Fruit fly (Drosophila melanogaster) whole organism, adult: ENCODE results near the gene Ipp.

ENCODE experiments used
- CG14711 ChIP-seq: fragments of 200-800 bp; sonication (Bioruptor generic); optimal IDR thresholded peaks from 2 replicates; lab custom pipeline; 2018; ENCODE audit warnings: missing biosample characterization, mild to moderate bottlenecking, missing genetic modification characterization, moderate library complexity
- CG5204 ChIP-seq: fragments of 200-800 bp; sonication (Bioruptor generic); optimal IDR thresholded peaks from 2 replicates; lab custom pipeline; 2016; ENCODE audit warnings: missing biosample characterization, missing genetic modification characterization
- CG7101 ChIP-seq: fragments of 200-800 bp; sonication (Bioruptor generic); optimal IDR thresholded peaks from 2 replicates; lab custom pipeline; 2018; ENCODE audit warnings: missing biosample characterization, mild to moderate bottlenecking, missing genetic modification characterization, moderate library complexity
- Clk ChIP-seq: fragments of 200-800 bp; sonication (Bioruptor generic); optimal IDR thresholded peaks from 2 replicates; lab custom pipeline; 2017; ENCODE audit warnings: missing biosample characterization, missing genetic modification characterization
- Crg-1 ChIP-seq: fragments of 200-800 bp; sonication (Bioruptor generic); optimal IDR thresholded peaks from 2 replicates; lab custom pipeline; 2016; ENCODE audit warnings: missing biosample characterization, missing genetic modification characterization
- Mnt ChIP-seq: fragments of 200-800 bp; sonication (Bioruptor generic); optimal IDR thresholded peaks from 2 replicates; lab custom pipeline; 2016; ENCODE audit warnings: missing biosample characterization, mild to moderate bottlenecking, missing genetic modification characterization
- cnc ChIP-seq, 2 experiments: fragments of >200 bp; optimal IDR thresholded peaks; 2 replicates each; lab custom pipeline; 2017
- kay ChIP-seq: fragments of 200-800 bp; sonication (Bioruptor generic); peaks from one replicate; lab custom pipeline; 2016; ENCODE audit warnings: missing biosample characterization, missing genetic modification characterization, borderline replicate concordance
- pad ChIP-seq: fragments of 200-800 bp; sonication (Bioruptor generic); optimal IDR thresholded peaks from 3 replicates; lab custom pipeline; 2017; ENCODE audit warnings: missing biosample characterization, missing genetic modification characterization, mild to moderate bottlenecking, moderate library complexity, missing genetic modification reagents
- tj ChIP-seq: fragments of 200-800 bp; sonication (Bioruptor generic); optimal IDR thresholded peaks from 3 replicates; lab custom pipeline; 2017; ENCODE audit warnings: missing biosample characterization, mild to moderate bottlenecking, missing genetic modification characterization, moderate library complexity
- toe ChIP-seq: fragments of 200-800 bp; sonication (Bioruptor generic); optimal IDR thresholded peaks from 2 replicates; lab custom pipeline; 2016; ENCODE audit warnings: missing biosample characterization, missing genetic modification characterization

- TF ChIP-seq CG14711 (no peak), Crg-1 (GFP tag; lab: Kevin White, UChicago) (no peak), pad (GFP tag; lab: Kevin White, UChicago) (no peak), CG7101 (no peak), Clk (no peak), cnc (optimal IDR thresholded peaks at IDR 0.05; lab: Kevin White, UChicago) (no peak), tj (GFP tag; lab: Kevin White, UChicago) (no peak), CG5204 (GFP tag; lab: Kevin White, UChicago) (no peak), kay (no peak), toe (GFP tag; lab: Kevin White, UChicago) (no peak), Mnt (GFP tag; lab: Kevin White, UChicago) (no peak)
Measured at dm6 chr3R:13914760-13915417, 43.7 kb upstream of the Ipp start.
